Fruit fly (Drosophila melanogaster) Kc167 (cell line): ENCODE results near the gene can.

ENCODE experiments used
- Myc ChIP-seq: fragments of >200 bp; optimal IDR thresholded peaks from 2 replicates; lab custom pipeline; 2017; ENCODE audit warnings: missing external identifiers
- psq ChIP-seq: fragments of >200 bp; optimal IDR thresholded peaks from 2 replicates; lab custom pipeline; 2017; ENCODE audit warnings: missing external identifiers

DNA sequence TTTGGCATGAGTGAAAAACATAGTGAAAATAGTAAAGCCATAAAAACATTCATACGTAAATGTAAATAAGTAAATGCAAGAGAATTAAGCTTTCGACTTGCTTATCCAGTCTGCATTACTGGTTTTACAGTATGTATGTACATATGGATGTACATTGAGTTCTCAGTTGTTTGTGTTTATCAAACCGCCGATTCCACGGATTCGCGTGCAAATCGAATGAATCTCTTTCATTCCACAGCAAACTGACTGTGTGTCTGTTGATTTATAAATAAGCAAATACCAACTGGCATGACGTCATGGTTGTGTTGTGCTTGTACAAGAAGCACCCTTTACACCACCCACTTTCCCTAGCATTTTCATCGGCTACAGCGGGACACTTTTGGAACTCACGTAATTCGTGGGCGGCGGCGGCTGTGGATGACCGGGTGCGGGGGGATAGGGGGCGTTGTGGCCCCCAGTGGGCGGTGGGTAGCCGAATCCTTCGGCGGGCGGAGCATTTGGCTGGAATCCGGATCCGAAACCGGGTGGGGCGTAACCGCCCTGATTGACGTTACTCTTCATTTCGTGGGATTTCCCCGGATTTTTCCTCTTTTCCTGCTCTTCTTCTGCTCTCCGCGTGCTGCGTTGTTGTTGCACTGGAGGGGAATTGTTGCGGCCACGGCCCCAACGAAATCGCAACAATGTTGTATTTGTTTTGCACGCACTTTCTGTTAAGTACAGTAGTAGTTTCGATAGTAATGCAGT lies 42.3 kb downstream of the can start:
- TF ChIP-seq psq (lab: Kevin White, UChicago) (no peak), Myc (no peak)
